Fruit fly (Drosophila melanogaster): ENCODE data around the gene CG8117.
A peak's percentile ranks its signal among the peaks of the same experiment; 100 is the strongest.

DNA sequence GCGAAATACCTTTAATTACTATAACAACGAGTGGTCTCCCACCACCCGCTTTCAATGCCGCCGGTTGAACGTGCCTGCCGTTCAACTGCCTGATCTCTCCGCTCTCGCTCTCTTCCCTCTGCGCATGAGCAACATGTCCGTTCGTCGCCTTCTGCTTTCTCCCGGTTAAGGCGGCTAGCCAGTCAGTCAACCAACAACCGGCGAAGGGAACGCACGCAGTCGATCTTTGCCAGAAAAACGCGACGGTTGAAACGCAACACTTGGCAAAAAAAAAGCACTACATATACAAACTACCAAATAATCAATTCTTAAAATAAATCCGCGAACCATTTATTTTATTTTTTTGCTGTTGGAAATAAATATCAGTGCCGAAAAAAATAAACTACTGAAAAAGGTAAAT lies 31.3 kb downstream of the CG8117 start, which contains the start of gene CG12708:
- TF ChIP-seq Hnf4 (GFP tag; optimal IDR thresholded peaks at IDR 0.05): no peak
- TF ChIP-seq GATAd (GFP tag; optimal IDR thresholded peaks at IDR 0.05): no peak
- no peak for TF ChIP-seq OdsH (GFP tag; optimal IDR thresholded peaks at IDR 0.05)
- TF ChIP-seq lola (GFP tag; optimal IDR thresholded peaks at IDR 0.05): no peak
- no peak for TF ChIP-seq Hr78 (GFP tag; optimal IDR thresholded peaks at IDR 0.05)
- no peak for TF ChIP-seq psq (GFP tag; optimal IDR thresholded peaks at IDR 0.05)
- no peak for TF ChIP-seq br (GFP tag; optimal IDR thresholded peaks at IDR 0.05)
- TF ChIP-seq usp (GFP tag; optimal IDR thresholded peaks at IDR 0.05): no peak
- TF ChIP-seq Vsx2 (GFP tag; optimal IDR thresholded peaks at IDR 0.05; ENCODE audit: partially characterized antibody): peak; percentile 76
- TF ChIP-seq Mio (GFP tag; optimal IDR thresholded peaks at IDR 0.05): no peak
- TF ChIP-seq Rel (GFP tag; optimal IDR thresholded peaks at IDR 0.05): no peak
- no peak for TF ChIP-seq Rel (tag; optimal IDR thresholded peaks at IDR 0.05)
- no peak for TF ChIP-seq Abd-B (GFP tag; optimal IDR thresholded peaks at IDR 0.05)
